Worm (Caenorhabditis elegans) whole organism, L4/young adult: ENCODE results near the gene F08D12.2.

Source experiments
- W03F9.2 ChIP-seq: fragments of 150-350 bp; optimal IDR thresholded peaks from 2 replicates; lab custom pipeline; 2014; ENCODE audit warnings: missing biosample characterization, missing genetic modification characterization
- dao-5 ChIP-seq: sonication (generic microtip); optimal IDR thresholded peaks from 2 replicates; lab custom pipeline; 2016; ENCODE audit warnings: missing genotype, missing genetic modification characterization, moderate library complexity, missing compliant biosample characterization

ce11 chrII:2797951-2798350 is 16.5 kb downstream of the F08D12.2 start:
- TF ChIP-seq dao-5 (tag; lab: Kevin White, UChicago) (no peak), W03F9.2 (tag; lab: Kevin White, UChicago) (no peak)
